Fruit fly (Drosophila melanogaster) whole organism, adult: ENCODE measurements around the gene CG13054.

Experiments used
- CG12768 ChIP-seq: fragments of 200-800 bp; sonication (Bioruptor generic); optimal IDR thresholded peaks from 2 replicates; lab custom pipeline; 2017; ENCODE audit warnings: missing biosample characterization, missing genetic modification characterization, mild to moderate bottlenecking, moderate library complexity, missing genetic modification reagents
- CG1620 ChIP-seq: fragments of 200-800 bp; sonication (Bioruptor generic); optimal IDR thresholded peaks from 2 replicates; lab custom pipeline; 2016; ENCODE audit warnings: missing biosample characterization, missing genetic modification characterization
- CG33017 ChIP-seq: fragments of 200-800 bp; sonication (Bioruptor generic); optimal IDR thresholded peaks from 2 replicates; lab custom pipeline; 2018; ENCODE audit warnings: missing biosample characterization, mild to moderate bottlenecking, missing genetic modification characterization, moderate library complexity
- CG7101 ChIP-seq: fragments of 200-800 bp; sonication (Bioruptor generic); optimal IDR thresholded peaks from 2 replicates; lab custom pipeline; 2018; ENCODE audit warnings: missing biosample characterization, mild to moderate bottlenecking, missing genetic modification characterization, moderate library complexity
- Clk ChIP-seq: fragments of 200-800 bp; sonication (Bioruptor generic); optimal IDR thresholded peaks from 2 replicates; lab custom pipeline; 2017; ENCODE audit warnings: missing biosample characterization, missing genetic modification characterization
- Crg-1 ChIP-seq: fragments of 200-800 bp; sonication (Bioruptor generic); optimal IDR thresholded peaks from 2 replicates; lab custom pipeline; 2016; ENCODE audit warnings: missing biosample characterization, missing genetic modification characterization
- Hr96 ChIP-seq: fragments of 200-800 bp; sonication (Bioruptor generic); optimal IDR thresholded peaks from 2 replicates; lab custom pipeline; 2016; ENCODE audit warnings: missing biosample characterization, missing genetic modification characterization
- Mnt ChIP-seq: fragments of 200-800 bp; sonication (Bioruptor generic); optimal IDR thresholded peaks from 2 replicates; lab custom pipeline; 2016; ENCODE audit warnings: missing biosample characterization, mild to moderate bottlenecking, missing genetic modification characterization
- bab1 ChIP-seq: fragments of 200-800 bp; sonication (Bioruptor generic); optimal IDR thresholded peaks from 3 replicates; lab custom pipeline; 2019; ENCODE audit warnings: missing biosample characterization, mild to moderate bottlenecking, missing genetic modification characterization, moderate library complexity
- kay ChIP-seq: fragments of 200-800 bp; sonication (Bioruptor generic); peaks from one replicate; lab custom pipeline; 2016; ENCODE audit warnings: missing biosample characterization, missing genetic modification characterization, borderline replicate concordance
- ovo ChIP-seq: fragments of 200-800 bp; sonication (Bioruptor generic); optimal IDR thresholded peaks from 2 replicates; lab custom pipeline; 2016; ENCODE audit warnings: missing biosample characterization, missing genetic modification characterization
- tj ChIP-seq: fragments of 200-800 bp; sonication (Bioruptor generic); optimal IDR thresholded peaks from 3 replicates; lab custom pipeline; 2017; ENCODE audit warnings: missing biosample characterization, mild to moderate bottlenecking, missing genetic modification characterization, moderate library complexity

DNA sequence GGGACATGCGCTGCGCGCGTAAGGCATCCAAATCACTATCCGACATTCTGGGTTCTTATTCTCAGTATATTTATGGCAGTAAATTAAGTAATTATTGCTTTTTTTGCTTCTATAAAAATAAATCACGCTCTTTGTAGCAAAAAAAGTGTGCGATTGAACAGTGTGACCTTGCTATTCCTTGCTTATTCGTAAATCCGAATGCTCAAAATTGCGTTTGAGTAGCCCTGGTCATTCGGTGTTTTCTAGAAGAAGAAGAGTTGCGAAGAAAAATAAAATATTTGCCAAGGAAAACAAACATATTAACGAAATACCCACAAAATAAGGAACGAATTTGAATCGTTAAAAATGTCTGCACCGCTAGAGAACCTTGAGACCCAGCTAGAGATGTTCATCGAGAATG lies 25.1 kb downstream of the CG13054 start, which contains the start of the genes PDCD-5 and MED10:
- TF ChIP-seq CG1620 (peak; percentile 19), tj (GFP tag; lab: Kevin White, UChicago) (no peak), Hr96 (GFP tag; lab: Kevin White, UChicago) (no peak), ovo (GFP tag; lab: Kevin White, UChicago) (no peak), kay (GFP tag; lab: Kevin White, UChicago) (no peak), bab1 (peak; percentile 70), CG7101 (tag; lab: Kevin White, UChicago) (peak; percentile 11), CG12768 (GFP tag; lab: Kevin White, UChicago) (no peak), CG33017 (tag; lab: Kevin White, UChicago) (no peak), Clk (GFP tag; lab: Kevin White, UChicago) (no peak), Mnt (GFP tag; lab: Kevin White, UChicago) (peak; percentile 54), Crg-1 (GFP tag; lab: Kevin White, UChicago) (no peak)
